Worm (Caenorhabditis elegans) whole organism, L4 larva: Measurements from ENCODE around the gene H38K22.7.

ENCODE experiments used
- F10B5.3 ChIP-seq: sonication (generic microtip); optimal IDR thresholded peaks from 2 replicates; lab custom pipeline; 2016; ENCODE audit warnings: mild to moderate bottlenecking, missing genetic modification characterization, missing compliant biosample characterization
- F37D6.2 ChIP-seq: sonication (generic microtip); optimal IDR thresholded peaks from 2 replicates; lab custom pipeline; 2016; ENCODE audit warnings: mild to moderate bottlenecking, missing genetic modification characterization, missing compliant biosample characterization
- R02D3.7 ChIP-seq: fragments of 150-350 bp; sonication (generic microtip); optimal IDR thresholded peaks from 3 replicates; lab custom pipeline; 2014; ENCODE audit warnings: missing biosample characterization, missing genetic modification characterization
- Y48G9A.11 ChIP-seq: fragments of 200-800 bp; sonication (Bioruptor generic); IDR thresholded peaks from 2 replicates; pipeline ENCODE4 v1.3.6; 2022; ENCODE audit warnings: missing genetic modification reagents, missing genetic modification characterization, missing compliant biosample characterization
- ZK546.5 ChIP-seq, 2 experiments: sonication (generic microtip); optimal IDR thresholded peaks; 2 replicates each; lab custom pipeline; 2017; ENCODE audit warnings: missing biosample characterization in 2 of 2, missing genetic modification characterization in 2 of 2
- aha-1 ChIP-seq: fragments of 150-350 bp; peaks from one replicate; lab custom pipeline; 2014; ENCODE audit warnings: missing biosample characterization, missing genetic modification characterization
- aly-2 ChIP-seq: sonication (generic microtip); optimal IDR thresholded peaks from 2 replicates; lab custom pipeline; 2018; ENCODE audit warnings: missing biosample characterization, missing genetic modification characterization
- arid-1 ChIP-seq: fragments of 200-800 bp; sonication (Bioruptor generic); conservative IDR thresholded peaks from 2 replicates; pipeline ENCODE4 v1.3.6; 2022; ENCODE audit warnings: missing genetic modification reagents, missing genetic modification characterization, missing compliant biosample characterization
- attf-4 ChIP-seq: sonication (generic microtip); optimal IDR thresholded peaks from 3 replicates; lab custom pipeline; 2017; ENCODE audit warnings: missing biosample characterization, missing genetic modification characterization
- ceh-28 ChIP-seq: fragments of 150-350 bp; optimal IDR thresholded peaks from 2 replicates; lab custom pipeline; 2014; ENCODE audit warnings: missing biosample characterization, missing genetic modification reagents, missing genetic modification characterization
- ceh-32 ChIP-seq: sonication (generic microtip); optimal IDR thresholded peaks from 2 replicates; lab custom pipeline; 2016; ENCODE audit warnings: mild to moderate bottlenecking, missing genetic modification characterization, missing compliant biosample characterization; ENCODE audit not compliant: poor library complexity
- ceh-62 ChIP-seq: sonication (generic microtip); optimal IDR thresholded peaks from 2 replicates; lab custom pipeline; 2017; ENCODE audit warnings: missing biosample characterization, missing genetic modification characterization
- ctbp-1 ChIP-seq: fragments of 200-800 bp; sonication (Bioruptor generic); IDR thresholded peaks from 2 replicates; pipeline ENCODE4 v1.3.6; 2022; ENCODE audit warnings: missing genetic modification reagents, missing genetic modification characterization, missing compliant biosample characterization
- dmd-6 ChIP-seq: fragments of 200-800 bp; sonication (Bioruptor generic); IDR thresholded peaks from 2 replicates; pipeline ENCODE4 v1.3.6; 2022; ENCODE audit warnings: missing genetic modification reagents, missing genetic modification characterization, missing compliant biosample characterization
- dmd-8 ChIP-seq: fragments of 200-800 bp; sonication (Bioruptor generic); IDR thresholded peaks from 2 replicates; pipeline ENCODE4 v1.3.6; 2022; ENCODE audit warnings: missing genetic modification characterization, missing compliant biosample characterization
- dmd-9 ChIP-seq: fragments of 200-800 bp; sonication (Bioruptor generic); IDR thresholded peaks from 2 replicates; pipeline ENCODE4 v1.3.6; 2022; ENCODE audit warnings: missing genetic modification reagents, missing genetic modification characterization, missing compliant biosample characterization
- egl-27 ChIP-seq: sonication (generic microtip); optimal IDR thresholded peaks from 3 replicates; lab custom pipeline; 2017; ENCODE audit warnings: missing biosample characterization, missing genetic modification reagents, missing genetic modification characterization
- egl-43 ChIP-seq: fragments of 200-800 bp; sonication (Bioruptor generic); IDR thresholded peaks from 2 replicates; pipeline ENCODE4 v1.3.6; 2022; ENCODE audit warnings: missing genetic modification reagents, missing genetic modification characterization, missing compliant biosample characterization
- hlh-11 ChIP-seq: fragments of 200-800 bp; sonication (Bioruptor generic); optimal IDR thresholded peaks from 2 replicates; lab custom pipeline; 2018; ENCODE audit warnings: mild to moderate bottlenecking, missing genetic modification characterization, missing compliant biosample characterization
- hlh-30 ChIP-seq: sonication (generic microtip); optimal IDR thresholded peaks from 2 replicates; lab custom pipeline; 2017; ENCODE audit warnings: antibody characterized with exemption, mild to moderate bottlenecking, missing genetic modification characterization, missing compliant biosample characterization; ENCODE audit not compliant: insufficient read depth
- hmg-1.1 ChIP-seq: fragments of 200-800 bp; sonication (Bioruptor generic); IDR thresholded peaks from 2 replicates; pipeline ENCODE4 v1.3.6; 2022; ENCODE audit warnings: missing genetic modification reagents, missing genetic modification characterization, missing compliant biosample characterization
- lim-7 ChIP-seq: fragments of 200-800 bp; sonication (Bioruptor generic); IDR thresholded peaks from 2 replicates; pipeline ENCODE4 v1.3.6; 2022; ENCODE audit warnings: missing genetic modification characterization, missing compliant biosample characterization
- lin-29 ChIP-seq: fragments of 200-800 bp; sonication (Bioruptor generic); IDR thresholded peaks from 2 replicates; pipeline ENCODE4 v1.3.6; 2022; ENCODE audit warnings: missing genetic modification reagents, missing genetic modification characterization, missing compliant biosample characterization
- lir-3 ChIP-seq: sonication (generic microtip); optimal IDR thresholded peaks from 2 replicates; lab custom pipeline; 2016; ENCODE audit warnings: mild to moderate bottlenecking, missing genetic modification characterization, missing compliant biosample characterization
- madf-9 ChIP-seq: fragments of 200-800 bp; sonication (Bioruptor generic); conservative IDR thresholded peaks from 2 replicates; pipeline ENCODE4 v1.3.6; 2022; ENCODE audit warnings: missing genetic modification reagents, missing genetic modification characterization, missing compliant biosample characterization
- mdl-1 ChIP-seq, 2 experiments: fragments of 150-350 bp in 1 of 2; sonication (generic microtip) in 1 of 2; optimal IDR thresholded peaks; 2 replicates each; lab custom pipeline; 2014 to 2017; ENCODE audit warnings: missing biosample characterization in 2 of 2, missing genetic modification characterization in 2 of 2
- mes-2 ChIP-seq: sonication (generic microtip); optimal IDR thresholded peaks from 2 replicates; lab custom pipeline; 2016; ENCODE audit warnings: missing genotype, mild to moderate bottlenecking, missing genetic modification characterization, missing compliant biosample characterization; ENCODE audit not compliant: poor library complexity, severe bottlenecking
- nhr-102 ChIP-seq: sonication (generic microtip); optimal IDR thresholded peaks from 2 replicates; lab custom pipeline; 2016; ENCODE audit warnings: mild to moderate bottlenecking, missing genetic modification characterization, moderate library complexity, missing compliant biosample characterization
- nhr-42 ChIP-seq: fragments of 200-800 bp; sonication (Bioruptor generic); IDR thresholded peaks from 2 replicates; pipeline ENCODE4 v1.3.6; 2022; ENCODE audit warnings: missing genetic modification characterization, missing compliant biosample characterization
- nhr-48 ChIP-seq: sonication (generic microtip); optimal IDR thresholded peaks from 2 replicates; lab custom pipeline; 2016; ENCODE audit warnings: mild to moderate bottlenecking, missing genetic modification characterization, missing compliant biosample characterization
- pha-4 ChIP-seq, 2 experiments: fragments of 150-350 bp in 1 of 2; fragments of 200-800 bp in 1 of 2; sonication (Bioruptor generic) in 1 of 2; IDR thresholded peaks in 1 of 2; optimal IDR thresholded peaks in 1 of 2; 2 replicates each; pipeline versions ENCODE4 v1.3.6 to Lab custom; 2014 to 2022; ENCODE audit warnings: missing genetic modification characterization in 2 of 2, missing genetic modification reagents in 2 of 2, missing biosample characterization in 1 of 2, missing compliant biosample characterization in 1 of 2
- php-3 ChIP-seq: fragments of 200-800 bp; sonication (Bioruptor generic); IDR thresholded peaks from 2 replicates; pipeline ENCODE4 v1.3.6; 2022; ENCODE audit warnings: missing genetic modification reagents, missing genetic modification characterization, missing compliant biosample characterization
- pqm-1 ChIP-seq: sonication (generic microtip); optimal IDR thresholded peaks from 2 replicates; lab custom pipeline; 2017; ENCODE audit warnings: missing biosample characterization, missing genetic modification characterization
- set-16 ChIP-seq: fragments of 200-800 bp; sonication (Bioruptor generic); IDR thresholded peaks from 2 replicates; pipeline ENCODE4 v1.3.6; 2022; ENCODE audit warnings: missing genetic modification reagents, missing genetic modification characterization, missing compliant biosample characterization
- snpc-1.2 ChIP-seq: fragments of 200-800 bp; sonication (Bioruptor generic); IDR thresholded peaks from 2 replicates; pipeline ENCODE4 v1.3.6; 2022; ENCODE audit warnings: missing genetic modification reagents, missing genetic modification characterization, missing compliant biosample characterization
- snpc-4 ChIP-seq: fragments of 150-350 bp; optimal IDR thresholded peaks from 2 replicates; lab custom pipeline; 2014; ENCODE audit warnings: missing biosample characterization, missing genetic modification characterization
- spr-1 ChIP-seq: sonication (generic microtip); optimal IDR thresholded peaks from 2 replicates; lab custom pipeline; 2016; ENCODE audit warnings: mild to moderate bottlenecking, missing genetic modification characterization, missing compliant biosample characterization
- spr-3 ChIP-seq: fragments of 200-800 bp; sonication (Bioruptor generic); optimal IDR thresholded peaks from 2 replicates; lab custom pipeline; 2018; ENCODE audit warnings: mild to moderate bottlenecking, missing genetic modification characterization, missing compliant biosample characterization
- unc-62 ChIP-seq, 3 experiments: fragments of 150-350 bp in 1 of 3; sonication (generic microtip); optimal IDR thresholded peaks in 2 of 3; peaks in 1 of 3; 1 replicate in 1 of 3; 2 replicates in 2 of 3; lab custom pipeline; 2014 to 2017; ENCODE audit warnings: missing biosample characterization in 3 of 3, missing genetic modification characterization in 3 of 3, missing genetic modification reagents in 3 of 3, missing genotype in 1 of 3
- vab-7 ChIP-seq: fragments of 200-800 bp; sonication (Bioruptor generic); IDR thresholded peaks from 2 replicates; pipeline ENCODE4 v1.3.6; 2022; ENCODE audit warnings: missing genetic modification reagents, missing genetic modification characterization, missing compliant biosample characterization
- zag-1 ChIP-seq: fragments of 150-350 bp; optimal IDR thresholded peaks from 2 replicates; lab custom pipeline; 2014; ENCODE audit warnings: missing biosample characterization, missing genetic modification characterization
- zip-11 ChIP-seq: fragments of 200-800 bp; sonication (Bioruptor generic); IDR thresholded peaks from 2 replicates; pipeline ENCODE4 v1.3.6; 2022; ENCODE audit warnings: missing genetic modification characterization, missing compliant biosample characterization

H38K22.7 gene

ce11 chrIII:4358345-4358744 is 36.8 kb downstream of the H38K22.7 start:
- no peak for TF ChIP-seq nhr-42 (GFP tag; lab: Robert Waterston, UW)
- TF ChIP-seq spr-1, result no peak
- TF ChIP-seq nhr-102 (tag; lab: Kevin White, UChicago), result no peak
- no peak for TF ChIP-seq mdl-1 (tag; optimal IDR thresholded peaks at IDR 0.05; lab: Kevin White, UChicago)
- no peak for TF ChIP-seq egl-27 (tag; lab: Kevin White, UChicago)
- no peak for TF ChIP-seq madf-9 (GFP tag; lab: Robert Waterston, UW)
- no peak for TF ChIP-seq ceh-32 (tag; lab: Kevin White, UChicago)
- TF ChIP-seq pqm-1 (tag; lab: Kevin White, UChicago), result no peak
- TF ChIP-seq hlh-30 (tag; lab: Kevin White, UChicago), result no peak
- no peak for TF ChIP-seq nhr-48 (tag; lab: Kevin White, UChicago)
- TF ChIP-seq spr-3 (GFP tag; lab: Kevin White, UChicago), result no peak
- TF ChIP-seq F10B5.3 (tag; lab: Kevin White, UChicago), result no peak
- no peak for TF ChIP-seq snpc-1.2 (GFP tag; lab: Robert Waterston, UW)
- TF ChIP-seq F37D6.2 (tag; lab: Kevin White, UChicago), result no peak
- TF ChIP-seq hmg-1.1 (GFP tag; lab: Robert Waterston, UW), result no peak
- TF ChIP-seq aly-2, result no peak
- no peak for TF ChIP-seq snpc-4 (tag; lab: Kevin White, UChicago)
- TF ChIP-seq ceh-28, result no peak
- no peak for TF ChIP-seq R02D3.7 (tag; lab: Kevin White, UChicago)

ce11 chrIII:4359208-4359607 is 37.7 kb downstream of the H38K22.7 start:
- TF ChIP-seq egl-27 (tag; lab: Kevin White, UChicago), result no peak
- no peak for TF ChIP-seq ceh-62 (tag; lab: Kevin White, UChicago)
- no peak for TF ChIP-seq lin-29 (GFP tag; lab: Robert Waterston, UW)
- TF ChIP-seq snpc-4 (tag; lab: Kevin White, UChicago), result no peak
- TF ChIP-seq aha-1, result peak; percentile 70
- no peak for TF ChIP-seq hlh-30 (tag; lab: Kevin White, UChicago)
- TF ChIP-seq unc-62 (GFP tag; optimal IDR thresholded peaks at IDR 0.05 in 1 of 2; lab: Kevin White, UChicago), result peak in 1 of 2 experiments; percentile 42
- no peak for TF ChIP-seq unc-62 (tag; optimal IDR thresholded peaks at IDR 0.05; lab: Kevin White, UChicago)
- TF ChIP-seq, all 104 proteins: peak for 2

- TF ChIP-seq unc-62 (GFP tag; optimal IDR thresholded peaks at IDR 0.05 in 1 of 2; lab: Kevin White, UChicago), result no peak
- no peak for TF ChIP-seq unc-62 (tag; optimal IDR thresholded peaks at IDR 0.05; lab: Kevin White, UChicago)
- TF ChIP-seq ceh-28, result no peak
- TF ChIP-seq ZK546.5 (tag; optimal IDR thresholded peaks at IDR 0.05; lab: Kevin White, UChicago), result no peak
- TF ChIP-seq, all 104 proteins: peak for 0
These were observed 38.4 kb downstream of the H38K22.7 start for ce11 chrIII:4359900-4360299.

ce11 chrIII:4362332-4362731 is 40.8 kb downstream of the H38K22.7 start:
- no peak for TF ChIP-seq zag-1 (tag; lab: Kevin White, UChicago)
- TF ChIP-seq ctbp-1, result 0 out of 2 replicates have a peak, but pooled peaks have one; percentile 30
- 0 out of 2 replicates have a peak, but pooled peaks have one; percentile 43 for TF ChIP-seq dmd-9 (GFP tag; lab: Robert Waterston, UW)
- no peak for TF ChIP-seq zip-11 (GFP tag; lab: Robert Waterston, UW)
- peak; percentile 69 for TF ChIP-seq egl-43
- TF ChIP-seq dmd-8, result peak; percentile 69; the same call in 1 of the 2 replicates
- TF ChIP-seq lir-3 (tag; lab: Kevin White, UChicago), result peak; percentile 22
- TF ChIP-seq lim-7 (GFP tag; lab: Robert Waterston, UW), result peak; percentile 73; the same call in 1 of the 2 replicates
- TF ChIP-seq dmd-6, result peak; percentile 43; the same call in 1 of the 2 replicates
- TF ChIP-seq unc-62 (GFP tag; optimal IDR thresholded peaks at IDR 0.05 in 1 of 2; lab: Kevin White, UChicago), result peak in 1 of 2 experiments; percentile 52
- TF ChIP-seq unc-62 (tag; optimal IDR thresholded peaks at IDR 0.05; lab: Kevin White, UChicago), result no peak
- TF ChIP-seq set-16 (GFP tag; lab: Robert Waterston, UW), result no peak
- TF ChIP-seq attf-4 (tag; lab: Kevin White, UChicago), result no peak
- TF ChIP-seq php-3, result no peak
- peak; percentile 63; the same call in 1 of the 2 replicates for TF ChIP-seq Y48G9A.11 (GFP tag; lab: Robert Waterston, UW)
- peak; percentile 71 for TF ChIP-seq vab-7 (GFP tag; lab: Robert Waterston, UW)
- peak; percentile 63 for TF ChIP-seq mes-2 (tag; lab: Kevin White, UChicago)
- 0 out of 2 replicates have a peak, but pooled peaks have one; percentile 25 for TF ChIP-seq snpc-1.2 (GFP tag; lab: Robert Waterston, UW)
- TF ChIP-seq hlh-30 (tag; lab: Kevin White, UChicago), result peak; percentile 19
- peak; percentile 21 for TF ChIP-seq hlh-11 (tag; lab: Kevin White, UChicago)
- no peak for TF ChIP-seq nhr-42 (GFP tag; lab: Robert Waterston, UW)
- TF ChIP-seq pha-4 (GFP tag; IDR thresholded peaks at IDR 0.05; lab: Robert Waterston, UW), result peak; percentile 46; the same call in 1 of the 2 replicates
- TF ChIP-seq pha-4 (tag; optimal IDR thresholded peaks at IDR 0.05; lab: Kevin White, UChicago), result no peak
- peak; percentile 63; the same call in 1 of the 2 replicates for TF ChIP-seq arid-1
